Fruit fly (Drosophila melanogaster) whole organism, prepupa: Measurements from ENCODE around the gene CG3942.

ENCODE experiments used
- Blimp-1 ChIP-seq: fragments of 200-800 bp; sonication (Bioruptor generic); optimal IDR thresholded peaks from 3 replicates; lab custom pipeline; 2017; ENCODE audit warnings: missing biosample characterization, missing genetic modification characterization, mild to moderate bottlenecking, moderate library complexity, missing genetic modification reagents
- CG10669 ChIP-seq: fragments of 200-800 bp; sonication (Bioruptor generic); optimal IDR thresholded peaks from 3 replicates; lab custom pipeline; 2018; ENCODE audit warnings: missing biosample characterization, mild to moderate bottlenecking, missing genetic modification characterization, moderate library complexity
- CG11902 ChIP-seq: fragments of 200-800 bp; sonication (Bioruptor generic); optimal IDR thresholded peaks from 3 replicates; lab custom pipeline; 2016; ENCODE audit warnings: missing biosample characterization, missing genetic modification characterization
- CG16779 ChIP-seq: fragments of 200-800 bp; sonication (Bioruptor generic); optimal IDR thresholded peaks from 3 replicates; lab custom pipeline; 2017; ENCODE audit warnings: missing biosample characterization, mild to moderate bottlenecking, missing genetic modification characterization
- CG3032 ChIP-seq: fragments of 200-800 bp; optimal IDR thresholded peaks from 2 replicates; lab custom pipeline; 2019; ENCODE audit warnings: missing biosample characterization, mild to moderate bottlenecking, missing genetic modification characterization, moderate library complexity
- CG31627 ChIP-seq: fragments of 200-800 bp; sonication (Bioruptor generic); optimal IDR thresholded peaks from 3 replicates; lab custom pipeline; 2016; ENCODE audit warnings: missing biosample characterization, missing genetic modification characterization
- CG3919 ChIP-seq: fragments of 200-800 bp; sonication (Bioruptor generic); optimal IDR thresholded peaks from 3 replicates; lab custom pipeline; 2016; ENCODE audit warnings: missing biosample characterization, missing genetic modification characterization
- CG6163 ChIP-seq: fragments of 200-800 bp; sonication (Bioruptor generic); IDR thresholded peaks from 3 replicates; pipeline ENCODE4 v1.3.6; 2022; ENCODE audit warnings: missing biosample characterization, missing genetic modification characterization
- CG6276 ChIP-seq: fragments of 200-800 bp; sonication (Bioruptor generic); optimal IDR thresholded peaks from 2 replicates; lab custom pipeline; 2017; ENCODE audit warnings: missing biosample characterization, mild to moderate bottlenecking, missing genetic modification characterization
- CG7368 ChIP-seq: fragments of 200-800 bp; sonication (Bioruptor generic); optimal IDR thresholded peaks from 3 replicates; lab custom pipeline; 2016; ENCODE audit warnings: missing biosample characterization, missing genetic modification characterization
- CG8119 ChIP-seq: fragments of 200-800 bp; sonication (Bioruptor generic); IDR thresholded peaks from 3 replicates; pipeline ENCODE4 v1.3.6; 2022; ENCODE audit warnings: missing biosample characterization, missing genetic modification characterization
- Eip75B ChIP-seq: fragments of 200-800 bp; sonication (Bioruptor generic); optimal IDR thresholded peaks from 3 replicates; lab custom pipeline; 2016; ENCODE audit warnings: missing biosample characterization, missing genetic modification characterization
- Ets21C ChIP-seq: fragments of 200-800 bp; sonication (Bioruptor generic); optimal IDR thresholded peaks from 3 replicates; lab custom pipeline; 2016; ENCODE audit warnings: missing biosample characterization, missing genetic modification characterization
- Ets96B ChIP-seq: fragments of 200-800 bp; optimal IDR thresholded peaks from 2 replicates; lab custom pipeline; 2019; ENCODE audit warnings: missing biosample characterization, mild to moderate bottlenecking, missing genetic modification characterization, moderate library complexity
- Hr39 ChIP-seq: fragments of 200-800 bp; sonication (Bioruptor generic); optimal IDR thresholded peaks from 2 replicates; lab custom pipeline; 2016; ENCODE audit warnings: missing biosample characterization, missing genetic modification characterization
- OdsH ChIP-seq: fragments of 200-800 bp; sonication (Bioruptor generic); optimal IDR thresholded peaks from 3 replicates; lab custom pipeline; 2016; ENCODE audit warnings: missing biosample characterization, missing genetic modification characterization
- Smox ChIP-seq: fragments of 200-800 bp; sonication (Bioruptor generic); optimal IDR thresholded peaks from 3 replicates; lab custom pipeline; 2016; ENCODE audit warnings: missing biosample characterization, missing genetic modification characterization
- achi ChIP-seq: fragments of 200-800 bp; sonication (Bioruptor generic); optimal IDR thresholded peaks from 3 replicates; lab custom pipeline; 2016; ENCODE audit warnings: missing biosample characterization, missing genetic modification characterization
- dac ChIP-seq: fragments of 200-800 bp; sonication (Bioruptor generic); optimal IDR thresholded peaks from 2 replicates; lab custom pipeline; 2017; ENCODE audit warnings: missing biosample characterization, mild to moderate bottlenecking, missing genetic modification characterization
- dsx ChIP-seq: fragments of 200-800 bp; optimal IDR thresholded peaks from 3 replicates; lab custom pipeline; 2019; ENCODE audit warnings: missing biosample characterization, mild to moderate bottlenecking, missing genetic modification characterization, moderate library complexity; ENCODE audit not compliant: poor library complexity, severe bottlenecking
- eg ChIP-seq: fragments of 200-800 bp; sonication (Bioruptor generic); IDR thresholded peaks from 3 replicates; pipeline ENCODE4 v1.3.6; 2022; ENCODE audit warnings: missing biosample characterization, missing genetic modification characterization
- esn ChIP-seq: fragments of 200-800 bp; sonication (Bioruptor generic); optimal IDR thresholded peaks from 2 replicates; lab custom pipeline; 2016; ENCODE audit warnings: missing biosample characterization, mild to moderate bottlenecking, missing genetic modification characterization, moderate library complexity
- fd59A ChIP-seq: fragments of 200-800 bp; sonication (Bioruptor generic); optimal IDR thresholded peaks from 2 replicates; lab custom pipeline; 2017; ENCODE audit warnings: missing biosample characterization, mild to moderate bottlenecking, missing genetic modification characterization, missing genetic modification reagents
- fkh ChIP-seq: fragments of 200-800 bp; sonication (Bioruptor generic); optimal IDR thresholded peaks from 3 replicates; lab custom pipeline; 2017; ENCODE audit warnings: missing biosample characterization, mild to moderate bottlenecking, missing genetic modification characterization, moderate library complexity
- net ChIP-seq: fragments of 200-800 bp; sonication (Bioruptor generic); optimal IDR thresholded peaks from 3 replicates; lab custom pipeline; 2016; ENCODE audit warnings: missing biosample characterization, missing genetic modification characterization
- pdm3 ChIP-seq: fragments of 200-800 bp; sonication (Bioruptor generic); optimal IDR thresholded peaks from 3 replicates; lab custom pipeline; 2016; ENCODE audit warnings: missing biosample characterization, missing genetic modification characterization
- salr ChIP-seq, 2 experiments: fragments of 200-800 bp; sonication (Bioruptor generic); optimal IDR thresholded peaks; 3 replicates each; lab custom pipeline; 2016 to 2018; ENCODE audit warnings: missing biosample characterization in 2 of 2, missing genetic modification characterization in 2 of 2, mild to moderate bottlenecking in 1 of 2
- spab ChIP-seq: fragments of 200-800 bp; sonication (Bioruptor generic); optimal IDR thresholded peaks from 2 replicates; lab custom pipeline; 2017; ENCODE audit warnings: missing biosample characterization, mild to moderate bottlenecking, missing genetic modification characterization, missing genetic modification reagents
- ss ChIP-seq, 2 experiments: fragments of 200-800 bp; sonication (Bioruptor generic); optimal IDR thresholded peaks; 2 replicates in 1 of 2; 3 replicates in 1 of 2; lab custom pipeline; 2017 to 2018; ENCODE audit warnings: mild to moderate bottlenecking in 2 of 2, missing biosample characterization in 2 of 2, missing genetic modification characterization in 2 of 2, moderate library complexity in 1 of 2
- svp ChIP-seq: fragments of 200-800 bp; sonication (Bioruptor generic); peaks from one replicate; lab custom pipeline; 2016; ENCODE audit warnings: missing biosample characterization, missing genetic modification characterization
- topi ChIP-seq: fragments of 200-800 bp; sonication (Bioruptor generic); optimal IDR thresholded peaks from 3 replicates; lab custom pipeline; 2016; ENCODE audit warnings: missing biosample characterization, missing genetic modification characterization
- vri ChIP-seq: fragments of 200-800 bp; sonication (Bioruptor generic); optimal IDR thresholded peaks from 3 replicates; lab custom pipeline; 2016; ENCODE audit warnings: missing biosample characterization, mild to moderate bottlenecking, missing genetic modification characterization

The CG3942 gene

DNA sequence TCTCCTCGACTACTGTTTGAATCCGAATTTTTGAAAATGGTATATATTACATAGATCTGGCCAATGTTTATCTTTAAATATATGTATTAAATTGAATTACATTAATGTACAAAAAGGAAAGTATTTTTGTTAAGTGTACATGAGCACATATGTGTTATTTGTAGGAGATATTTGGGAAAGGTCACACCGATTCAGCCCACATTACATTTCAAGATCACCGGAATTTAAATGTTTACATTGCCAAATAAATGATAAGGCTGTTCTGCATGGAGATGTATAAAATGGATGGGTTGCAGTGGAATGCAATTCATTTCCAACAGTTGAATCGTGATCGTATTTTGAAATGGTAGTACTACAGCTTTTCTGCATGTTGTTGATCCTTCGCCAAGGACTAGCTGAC lies 24.9 kb upstream of the CG3942 start, which contains the start of gene CG3916:
Gene CG3916, plus strand, starts transcription at position 301 of the 400 bp plus-strand sequence.
- TF ChIP-seq svp (GFP tag; lab: Kevin White, UChicago) = peak; percentile 48
- no peak for TF ChIP-seq CG3919
- no peak for TF ChIP-seq spab (GFP tag; lab: Kevin White, UChicago)
- no peak for TF ChIP-seq CG16779 (tag; lab: Kevin White, UChicago)
- TF ChIP-seq CG7368 = no peak
- no peak for TF ChIP-seq CG10669
- TF ChIP-seq dac = no peak

dm6 chr3R:12232629-12233028 lies 21.4 kb upstream of the CG3942 start, which contains the start of gene Pglym87:
Gene Pglym87 (minus strand): TSS chr3R:12232729.
- TF ChIP-seq CG31627 (GFP tag; lab: Kevin White, UChicago) (no peak), salr (GFP tag; optimal IDR thresholded peaks at IDR 0.05; lab: Kevin White, UChicago) (no peak), Ets21C (GFP tag; lab: Kevin White, UChicago) (no peak), OdsH (GFP tag; lab: Kevin White, UChicago) (no peak), CG10669 (no peak), CG8119 (GFP tag; lab: Robert Waterston, UW) (no peak), pdm3 (no peak), esn (GFP tag; lab: Kevin White, UChicago) (no peak)

DNA sequence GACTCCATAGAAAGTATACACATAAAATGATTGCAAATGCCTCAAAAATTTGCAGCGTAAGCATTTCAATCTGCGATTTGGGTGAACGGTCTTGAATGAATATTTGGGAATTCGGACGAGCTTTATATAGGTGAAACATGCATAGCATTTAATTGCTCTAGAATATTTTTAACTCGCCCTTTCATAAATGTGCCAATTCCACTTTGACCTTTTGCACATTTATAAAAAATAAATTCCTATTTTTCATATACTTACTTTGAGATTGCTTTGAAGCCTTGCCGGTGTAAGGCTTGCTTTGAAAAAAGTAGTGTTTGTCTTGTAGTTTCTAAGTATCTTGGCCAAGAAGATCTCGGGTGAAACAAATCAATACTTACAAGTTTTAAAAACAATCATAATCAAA lies 19.4 kb upstream of the CG3942 start, which contains the start of gene Cyp313a5:
Gene Cyp313a5, minus strand, starts transcription at position 101 of the 400 bp plus-strand sequence.
- TF ChIP-seq vri (GFP tag; lab: Kevin White, UChicago) (no peak), achi (GFP tag; lab: Kevin White, UChicago) (no peak)

- no peak for TF ChIP-seq fd59A (GFP tag; lab: Kevin White, UChicago)
- no peak for TF ChIP-seq net
- no peak for TF ChIP-seq CG6163 (GFP tag; lab: Robert Waterston, UW)
- TF ChIP-seq Smox = no peak
- TF ChIP-seq Hr39 (GFP tag; lab: Kevin White, UChicago) = no peak
- TF ChIP-seq CG11902 (GFP tag; lab: Kevin White, UChicago) = no peak
These were observed 17.2 kb upstream of the CG3942 start, which contains the start of gene Cyp313a2 for dm6 chr3R:12236804-12237203. Gene Cyp313a2 (minus strand): TSS chr3R:12236904.

DNA sequence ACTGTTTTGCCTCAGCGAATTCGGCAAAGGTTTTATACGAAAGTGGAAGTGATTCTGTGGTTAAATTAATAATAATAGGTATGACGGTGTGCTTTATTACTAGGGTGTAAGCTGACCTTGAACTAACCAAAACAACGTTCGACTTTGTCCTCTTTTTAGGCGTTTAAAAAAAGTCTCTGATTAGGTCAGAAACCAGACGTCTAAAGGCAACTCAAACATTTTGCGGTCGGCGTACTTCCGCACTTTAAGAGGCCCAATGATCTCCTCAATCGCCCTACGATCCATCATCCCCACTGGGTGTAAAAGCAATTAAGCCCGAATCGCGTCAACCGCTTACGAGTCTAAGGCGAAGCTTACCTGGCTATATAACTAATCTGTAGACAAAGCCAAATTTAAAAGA lies 14.8 kb upstream of the CG3942 start, which contains the start of gene Cyp313a3:
Gene Cyp313a3, minus strand, starts transcription at position 101 of the 400 bp plus-strand sequence.
- no peak for TF ChIP-seq CG7368
- no peak for TF ChIP-seq Eip75B (GFP tag; lab: Kevin White, UChicago)
- no peak for TF ChIP-seq spab (GFP tag; lab: Kevin White, UChicago)
- TF ChIP-seq CG16779 (tag; lab: Kevin White, UChicago) = no peak
- no peak for TF ChIP-seq Hr39 (GFP tag; lab: Kevin White, UChicago)
- no peak for TF ChIP-seq ss (GFP tag; optimal IDR thresholded peaks at IDR 0.05; lab: Kevin White, UChicago)
- no peak for TF ChIP-seq dsx (GFP tag; lab: Kevin White, UChicago)
- no peak for TF ChIP-seq svp (GFP tag; lab: Kevin White, UChicago)
- no peak for TF ChIP-seq CG11902 (GFP tag; lab: Kevin White, UChicago)
- no peak for TF ChIP-seq vri (GFP tag; lab: Kevin White, UChicago)
- no peak for TF ChIP-seq Ets96B (tag; lab: Kevin White, UChicago)

DNA sequence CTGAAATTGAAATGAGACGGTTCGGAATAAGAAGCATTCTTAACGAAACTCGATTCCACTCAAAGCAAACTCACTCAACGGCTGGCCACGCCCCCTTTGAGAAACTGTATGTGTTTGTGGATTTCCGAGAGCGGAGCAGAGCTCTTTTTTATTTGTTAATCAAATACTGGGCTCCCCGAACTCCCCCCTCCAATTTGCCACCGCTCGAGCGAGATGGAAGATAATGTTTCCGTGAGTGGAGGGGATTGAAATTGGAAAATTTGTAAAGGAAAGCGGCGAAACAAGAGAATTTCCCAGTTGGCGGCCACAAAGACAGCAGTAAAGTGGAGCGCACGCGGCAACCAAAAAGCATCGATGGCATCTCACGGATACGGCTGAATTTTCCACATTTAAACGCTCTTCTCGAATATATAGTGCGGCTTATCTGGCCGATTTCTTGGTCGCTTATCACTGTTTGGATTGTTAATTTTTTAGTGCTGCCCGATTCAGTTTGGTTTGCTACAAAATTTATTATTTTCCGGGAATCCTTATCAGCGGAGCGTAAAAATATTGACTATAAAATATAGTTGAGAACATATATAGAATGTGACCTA lies 9.4 kb upstream of the CG3942 start:
- TF ChIP-seq topi (GFP tag; lab: Kevin White, UChicago) (peak; percentile 4), svp (GFP tag; lab: Kevin White, UChicago) (peak; percentile 99), CG3919 (peak; percentile 14), CG6276 (GFP tag; lab: Kevin White, UChicago) (peak; percentile 27), fkh (peak; percentile 78), CG3032 (tag; lab: Kevin White, UChicago) (no peak), eg (peak; percentile 51; the same call in 1 of the 3 replicates), Blimp-1 (GFP tag; lab: Kevin White, UChicago) (no peak), net (peak; percentile 15)
- TF ChIP-seq, all 60 proteins: peak for 7
